Worm (Caenorhabditis elegans) whole organism, L4/young adult: ENCODE data around the gene sri-20.

Experiments used
- W03F9.2 ChIP-seq: fragments of 150-350 bp; optimal IDR thresholded peaks from 2 replicates; lab custom pipeline; 2014; ENCODE audit warnings: missing biosample characterization, missing genetic modification characterization
- dao-5 ChIP-seq: sonication (generic microtip); optimal IDR thresholded peaks from 2 replicates; lab custom pipeline; 2016; ENCODE audit warnings: missing genotype, missing genetic modification characterization, moderate library complexity, missing compliant biosample characterization
- him-1 ChIP-seq: sonication (generic microtip); optimal IDR thresholded peaks from 2 replicates; lab custom pipeline; 2016; ENCODE audit warnings: missing genotype, missing genetic modification reagents, missing genetic modification characterization, missing compliant biosample characterization

DNA sequence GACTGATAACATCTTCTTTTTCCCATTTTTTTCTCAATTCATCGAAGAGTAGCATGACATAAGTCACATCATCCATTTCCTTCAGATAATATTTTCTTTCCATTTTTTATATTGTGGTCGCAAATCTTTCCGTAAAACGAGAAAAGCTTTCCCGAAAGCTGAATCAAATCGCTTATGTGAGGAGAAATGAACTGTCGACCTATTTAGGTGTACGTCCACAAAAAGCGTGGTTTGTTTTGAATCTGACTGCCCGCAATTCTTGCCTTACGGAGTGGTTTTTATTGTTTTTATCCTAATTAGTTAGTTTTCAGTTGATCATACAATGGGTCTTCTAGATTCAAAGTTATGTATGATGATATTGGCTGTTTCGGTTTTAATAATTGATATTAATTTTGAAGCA, 10.1 kb upstream of the sri-20 start, which contains the start of gene ttll-15:
- TF ChIP-seq W03F9.2 (tag; lab: Kevin White, UChicago) (no peak), him-1 (tag; lab: Kevin White, UChicago) (no peak), dao-5 (no peak)
